Worm (Caenorhabditis elegans) whole organism, L4 larva: ENCODE measurements around the gene ZK1307.7.
A peak's percentile ranks its signal among the peaks of the same experiment; 100 is the strongest.

Source experiments
- T20F7.1 ChIP-seq: fragments of 200-800 bp; sonication (Bioruptor generic); optimal IDR thresholded peaks from 2 replicates; lab custom pipeline; 2018; ENCODE audit warnings: mild to moderate bottlenecking, missing genetic modification characterization, missing compliant biosample characterization
- Y75B8A.6 ChIP-seq: fragments of 200-800 bp; sonication (Bioruptor generic); IDR thresholded peaks from 2 replicates; pipeline ENCODE4 v1.3.6; 2022; ENCODE audit warnings: missing genetic modification reagents, missing genetic modification characterization, missing compliant biosample characterization
- ZK337.2 ChIP-seq: fragments of 200-800 bp; sonication (Bioruptor generic); IDR thresholded peaks from 2 replicates; pipeline ENCODE4 v1.3.6; 2022; ENCODE audit warnings: missing genetic modification reagents, missing genetic modification characterization, missing compliant biosample characterization
- aha-1 ChIP-seq: fragments of 150-350 bp; peaks from one replicate; lab custom pipeline; 2014; ENCODE audit warnings: missing biosample characterization, missing genetic modification characterization
- ama-1 ChIP-seq: fragments of 150-350 bp; optimal IDR thresholded peaks from 2 replicates; lab custom pipeline; 2014; ENCODE audit warnings: inconsistent platforms, mixed read lengths
- arid-1 ChIP-seq: fragments of 200-800 bp; sonication (Bioruptor generic); conservative IDR thresholded peaks from 2 replicates; pipeline ENCODE4 v1.3.6; 2022; ENCODE audit warnings: missing genetic modification reagents, missing genetic modification characterization, missing compliant biosample characterization
- attf-4 ChIP-seq: sonication (generic microtip); optimal IDR thresholded peaks from 3 replicates; lab custom pipeline; 2017; ENCODE audit warnings: missing biosample characterization, missing genetic modification characterization
- ceh-20 ChIP-seq: fragments of 200-800 bp; sonication (Bioruptor generic); IDR thresholded peaks from 2 replicates; pipeline ENCODE4 v1.3.6; 2022; ENCODE audit warnings: missing genetic modification reagents, missing genetic modification characterization, missing compliant biosample characterization
- ceh-82 ChIP-seq: sonication (generic microtip); optimal IDR thresholded peaks from 2 replicates; lab custom pipeline; 2017; ENCODE audit warnings: missing biosample characterization, missing genetic modification characterization
- ctbp-1 ChIP-seq: fragments of 200-800 bp; sonication (Bioruptor generic); IDR thresholded peaks from 2 replicates; pipeline ENCODE4 v1.3.6; 2022; ENCODE audit warnings: missing genetic modification reagents, missing genetic modification characterization, missing compliant biosample characterization
- daf-12 ChIP-seq: fragments of 150-350 bp; optimal IDR thresholded peaks from 2 replicates; lab custom pipeline; 2014; ENCODE audit warnings: missing biosample characterization, missing genetic modification reagents, missing genetic modification characterization
- daf-16 ChIP-seq, 3 experiments: sonication (generic microtip); optimal IDR thresholded peaks; 2 replicates each; lab custom pipeline; 2016 to 2017; ENCODE audit warnings: missing genetic modification characterization in 3 of 3, missing genetic modification reagents in 3 of 3, mild to moderate bottlenecking in 2 of 3, missing compliant biosample characterization in 2 of 3, missing biosample characterization in 1 of 3, moderate library complexity in 1 of 3
- dmd-6 ChIP-seq: fragments of 200-800 bp; sonication (Bioruptor generic); IDR thresholded peaks from 2 replicates; pipeline ENCODE4 v1.3.6; 2022; ENCODE audit warnings: missing genetic modification reagents, missing genetic modification characterization, missing compliant biosample characterization
- dmd-8 ChIP-seq: fragments of 200-800 bp; sonication (Bioruptor generic); IDR thresholded peaks from 2 replicates; pipeline ENCODE4 v1.3.6; 2022; ENCODE audit warnings: missing genetic modification characterization, missing compliant biosample characterization
- dve-1 ChIP-seq: sonication (generic microtip); optimal IDR thresholded peaks from 2 replicates; lab custom pipeline; 2017; ENCODE audit warnings: antibody characterized with exemption, mild to moderate bottlenecking, missing genetic modification characterization, missing compliant biosample characterization; ENCODE audit not compliant: insufficient read depth
- egl-43 ChIP-seq: fragments of 200-800 bp; sonication (Bioruptor generic); IDR thresholded peaks from 2 replicates; pipeline ENCODE4 v1.3.6; 2022; ENCODE audit warnings: missing genetic modification reagents, missing genetic modification characterization, missing compliant biosample characterization
- fkh-10 ChIP-seq: fragments of 150-350 bp; optimal IDR thresholded peaks from 2 replicates; lab custom pipeline; 2014; ENCODE audit warnings: missing biosample characterization, missing genetic modification reagents, missing genetic modification characterization
- hlh-11 ChIP-seq: fragments of 200-800 bp; sonication (Bioruptor generic); optimal IDR thresholded peaks from 2 replicates; lab custom pipeline; 2018; ENCODE audit warnings: mild to moderate bottlenecking, missing genetic modification characterization, missing compliant biosample characterization
- hlh-30 ChIP-seq: sonication (generic microtip); optimal IDR thresholded peaks from 2 replicates; lab custom pipeline; 2017; ENCODE audit warnings: antibody characterized with exemption, mild to moderate bottlenecking, missing genetic modification characterization, missing compliant biosample characterization; ENCODE audit not compliant: insufficient read depth
- lin-13 ChIP-seq: fragments of 150-350 bp; optimal IDR thresholded peaks from 2 replicates; lab custom pipeline; 2014; ENCODE audit warnings: missing biosample characterization, missing genetic modification reagents, missing genetic modification characterization
- lin-38 ChIP-seq: fragments of 200-800 bp; sonication (Bioruptor generic); IDR thresholded peaks from 2 replicates; pipeline ENCODE4 v1.3.6; 2022; ENCODE audit warnings: missing genetic modification reagents, missing genetic modification characterization, missing compliant biosample characterization
- lin-39 ChIP-seq: fragments of 150-350 bp; optimal IDR thresholded peaks from 2 replicates; lab custom pipeline; 2014; ENCODE audit warnings: missing biosample characterization, missing genetic modification reagents, missing genetic modification characterization
- mdl-1 ChIP-seq, 2 experiments: fragments of 150-350 bp in 1 of 2; sonication (generic microtip) in 1 of 2; optimal IDR thresholded peaks; 2 replicates each; lab custom pipeline; 2014 to 2017; ENCODE audit warnings: missing biosample characterization in 2 of 2, missing genetic modification characterization in 2 of 2
- mdt-29 ChIP-seq: fragments of 200-800 bp; sonication (Bioruptor generic); IDR thresholded peaks from 2 replicates; pipeline ENCODE4 v1.3.6; 2022; ENCODE audit warnings: missing genetic modification reagents, missing genetic modification characterization, missing compliant biosample characterization
- mep-1 ChIP-seq: fragments of 150-350 bp; sonication (generic microtip); optimal IDR thresholded peaks from 3 replicates; lab custom pipeline; 2014; ENCODE audit warnings: missing biosample characterization, missing genetic modification characterization
- mxl-2 ChIP-seq: fragments of 200-800 bp; sonication (Bioruptor generic); conservative IDR thresholded peaks from 2 replicates; pipeline ENCODE4 v1.3.6; 2022; ENCODE audit warnings: missing genetic modification reagents, missing genetic modification characterization, missing compliant biosample characterization
- mxl-3 ChIP-seq: fragments of 200-800 bp; sonication (Bioruptor generic); optimal IDR thresholded peaks from 2 replicates; lab custom pipeline; 2018; ENCODE audit warnings: mild to moderate bottlenecking, missing genetic modification characterization, missing compliant biosample characterization
- nhr-102 ChIP-seq: sonication (generic microtip); optimal IDR thresholded peaks from 2 replicates; lab custom pipeline; 2016; ENCODE audit warnings: mild to moderate bottlenecking, missing genetic modification characterization, moderate library complexity, missing compliant biosample characterization
- nhr-111 ChIP-seq: fragments of 200-800 bp; sonication (Bioruptor generic); optimal IDR thresholded peaks from 2 replicates; lab custom pipeline; 2018; ENCODE audit warnings: mild to moderate bottlenecking, missing genetic modification characterization, missing compliant biosample characterization
- nhr-28 ChIP-seq: fragments of 150-350 bp; optimal IDR thresholded peaks from 2 replicates; lab custom pipeline; 2014; ENCODE audit warnings: missing biosample characterization, missing genetic modification characterization
- nhr-41 ChIP-seq: fragments of 200-800 bp; sonication (Bioruptor generic); IDR thresholded peaks from 2 replicates; pipeline ENCODE4 v1.3.6; 2022; ENCODE audit warnings: missing genetic modification reagents, missing genetic modification characterization, missing compliant biosample characterization
- nhr-48 ChIP-seq: sonication (generic microtip); optimal IDR thresholded peaks from 2 replicates; lab custom pipeline; 2016; ENCODE audit warnings: mild to moderate bottlenecking, missing genetic modification characterization, missing compliant biosample characterization
- php-3 ChIP-seq: fragments of 200-800 bp; sonication (Bioruptor generic); IDR thresholded peaks from 2 replicates; pipeline ENCODE4 v1.3.6; 2022; ENCODE audit warnings: missing genetic modification reagents, missing genetic modification characterization, missing compliant biosample characterization
- pqm-1 ChIP-seq: sonication (generic microtip); optimal IDR thresholded peaks from 2 replicates; lab custom pipeline; 2017; ENCODE audit warnings: missing biosample characterization, missing genetic modification characterization
- saeg-2 ChIP-seq: fragments of 200-800 bp; sonication (Bioruptor generic); IDR thresholded peaks from 2 replicates; pipeline ENCODE4 v1.3.6; 2022; ENCODE audit warnings: missing genetic modification reagents, missing genetic modification characterization, missing compliant biosample characterization
- tra-1 ChIP-seq: fragments of 200-800 bp; sonication (Bioruptor generic); IDR thresholded peaks from 2 replicates; pipeline ENCODE4 v1.3.6; 2022; ENCODE audit warnings: missing genetic modification reagents, missing genetic modification characterization, missing compliant biosample characterization
- unc-130 ChIP-seq: sonication (generic microtip); optimal IDR thresholded peaks from 2 replicates; lab custom pipeline; 2016; ENCODE audit warnings: missing genetic modification reagents, missing genetic modification characterization, missing compliant biosample characterization
- unc-62 ChIP-seq, 3 experiments: fragments of 150-350 bp in 1 of 3; sonication (generic microtip); optimal IDR thresholded peaks in 2 of 3; peaks in 1 of 3; 1 replicate in 1 of 3; 2 replicates in 2 of 3; lab custom pipeline; 2014 to 2017; ENCODE audit warnings: missing biosample characterization in 3 of 3, missing genetic modification characterization in 3 of 3, missing genetic modification reagents in 3 of 3, missing genotype in 1 of 3
- zip-2 ChIP-seq: fragments of 150-350 bp; optimal IDR thresholded peaks from 2 replicates; lab custom pipeline; 2014; ENCODE audit warnings: missing biosample characterization, missing genetic modification characterization

ZK1307.7 gene

ce11 chrII:9655530-9656139, 19.2 kb downstream of the ZK1307.7 start, which contains the start of gene ZK1307.1 (continued):
- TF ChIP-seq php-3 (GFP tag; lab: Robert Waterston, UW): peak; percentile 69
- peak; percentile 27 for TF ChIP-seq nhr-28
- no peak for TF ChIP-seq mxl-3 (GFP tag; lab: Kevin White, UChicago)
- peak; percentile 47 for TF ChIP-seq pqm-1 (tag; lab: Kevin White, UChicago)
- TF ChIP-seq ZK337.2 (GFP tag; lab: Robert Waterston, UW): no peak
- TF ChIP-seq hlh-30 (tag; lab: Kevin White, UChicago): peak; percentile 56
- TF ChIP-seq nhr-111 (GFP tag; lab: Kevin White, UChicago): no peak
- TF ChIP-seq, all 104 proteins: peak for 4

- TF ChIP-seq ama-1 (no peak), lin-13 (GFP tag; lab: Kevin White, UChicago) (peak; percentile 84), daf-16 (GFP tag; optimal IDR thresholded peaks at IDR 0.05; lab: Kevin White, UChicago) (no peak), daf-16 (tag; optimal IDR thresholded peaks at IDR 0.05; lab: Kevin White, UChicago) (peak; percentile 65), mdt-29 (no peak), lin-39 (tag; lab: Kevin White, UChicago) (no peak), unc-62 (GFP tag; optimal IDR thresholded peaks at IDR 0.05 in 1 of 2; lab: Kevin White, UChicago) (peak in 1 of 2 experiments; percentile 3), unc-62 (tag; optimal IDR thresholded peaks at IDR 0.05; lab: Kevin White, UChicago) (no peak), lin-38 (GFP tag; lab: Robert Waterston, UW) (no peak), mxl-2 (GFP tag; lab: Robert Waterston, UW) (no peak), unc-130 (no peak), pqm-1 (tag; lab: Kevin White, UChicago) (peak; percentile 22), nhr-41 (GFP tag; lab: Robert Waterston, UW) (no peak), egl-43 (GFP tag; lab: Robert Waterston, UW) (no peak), dmd-8 (GFP tag; lab: Robert Waterston, UW) (0 out of 2 replicates have a peak, but pooled peaks have one; percentile 25), arid-1 (GFP tag; lab: Robert Waterston, UW) (no peak), saeg-2 (GFP tag; lab: Robert Waterston, UW) (no peak), dmd-6 (GFP tag; lab: Robert Waterston, UW) (peak; percentile 90), Y75B8A.6 (GFP tag; lab: Robert Waterston, UW) (no peak), php-3 (GFP tag; lab: Robert Waterston, UW) (peak; percentile 55; the same call in 1 of the 2 replicates), mep-1 (peak; percentile 30), nhr-102 (tag; lab: Kevin White, UChicago) (peak; percentile 36), zip-2 (tag; lab: Kevin White, UChicago) (no peak), mxl-3 (GFP tag; lab: Kevin White, UChicago) (peak; percentile 98), hlh-11 (tag; lab: Kevin White, UChicago) (peak; percentile 68), nhr-28 (peak; percentile 62), dve-1 (tag; lab: Kevin White, UChicago) (peak; percentile 58), daf-12 (no peak), fkh-10 (GFP tag; lab: Kevin White, UChicago) (no peak), T20F7.1 (GFP tag; lab: Kevin White, UChicago) (peak; percentile 16), aha-1 (peak; percentile 2), ceh-20 (GFP tag; lab: Robert Waterston, UW) (peak; percentile 47; the same call in 1 of the 2 replicates), ctbp-1 (GFP tag; lab: Robert Waterston, UW) (no peak), attf-4 (no peak), nhr-48 (tag; lab: Kevin White, UChicago) (peak; percentile 67), ceh-82 (tag; lab: Kevin White, UChicago) (no peak), tra-1 (GFP tag; lab: Robert Waterston, UW) (no peak), mdl-1 (tag; optimal IDR thresholded peaks at IDR 0.05; lab: Kevin White, UChicago) (peak in 1 of 2 experiments; percentile 60)
These were observed 19.9 kb downstream of the ZK1307.7 start, which contains the start of gene gstk-1 for ce11 chrII:9656210-9656755. Gene gstk-1, plus strand, starts transcription at chrII:9656705.
